Fruit fly (Drosophila melanogaster): ENCODE results near the gene CG14452.

- TF ChIP-seq Abd-B (GFP tag; optimal IDR thresholded peaks at IDR 0.05) (no peak), h (GFP tag; optimal IDR thresholded peaks at IDR 0.05) (no peak)
Observed at dm6 chr3L:22724046-22724771, 28.5 kb downstream of the CG14452 start.

Measured in whole organism, wandering third instar larva.